Worm (Caenorhabditis elegans): Measurements from ENCODE around the gene let-413.

- TF ChIP-seq aly-2 (tag; optimal IDR thresholded peaks at IDR 0.05) (no peak), zag-1 (tag; optimal IDR thresholded peaks at IDR 0.05) (no peak), nhr-23 (tag; optimal IDR thresholded peaks at IDR 0.05) (no peak), snpc-4 (tag; optimal IDR thresholded peaks at IDR 0.05) (no peak), hmg-11 (tag; optimal IDR thresholded peaks at IDR 0.05) (no peak), nhr-28 (tag; optimal IDR thresholded peaks at IDR 0.05) (no peak)
These were observed 48.9 kb downstream of the let-413 start, which contains the start of gene srsx-5 for ce11 chrV:7928660-7929059.
